Fruit fly (Drosophila melanogaster): ENCODE data around the gene PK2-R1.
A peak's percentile ranks its signal among the peaks of the same experiment; 100 is the strongest.

PK2-R1 gene

dm6 chr3R:13382656-13383142 lies 44.6 kb downstream of the PK2-R1 start (continued):
- TF ChIP-seq psq (GFP tag; optimal IDR thresholded peaks at IDR 0.05), result peak; percentile 98
- no peak for TF ChIP-seq dysf (GFP tag; IDR thresholded peaks at IDR 0.05)
- no peak for TF ChIP-seq TFAM (GFP tag; optimal IDR thresholded peaks at IDR 0.05)
- no peak for TF ChIP-seq sc (optimal IDR thresholded peaks at IDR 0.05)
- no peak for TF ChIP-seq sc (GFP tag; optimal IDR thresholded peaks at IDR 0.05)
- peak; percentile 48; the same call in 1 of the 3 replicates for TF ChIP-seq CG34422 (GFP tag; IDR thresholded peaks at IDR 0.05)
- peak; percentile 7 for TF ChIP-seq CG7786 (GFP tag; optimal IDR thresholded peaks at IDR 0.05)
- peak; percentile 46 for TF ChIP-seq mam (GFP tag; optimal IDR thresholded peaks at IDR 0.05)
- no peak for TF ChIP-seq lbe (GFP tag; optimal IDR thresholded peaks at IDR 0.05)
- TF ChIP-seq CG3281 (GFP tag; optimal IDR thresholded peaks at IDR 0.05), result peak; percentile 32
- TF ChIP-seq CG8388 (GFP tag; optimal IDR thresholded peaks at IDR 0.05), result no peak
- peak in 1 of 2 experiments; percentile 22 for TF ChIP-seq dpn (GFP tag; optimal IDR thresholded peaks at IDR 0.05)
- peak; percentile 93 for TF ChIP-seq YL-1 (GFP tag; optimal IDR thresholded peaks at IDR 0.05)
- peak; percentile 34; the same call in 1 of the 2 replicates for TF ChIP-seq NFAT (GFP tag; IDR thresholded peaks at IDR 0.05)
- TF ChIP-seq ind (GFP tag; optimal IDR thresholded peaks at IDR 0.05), result no peak
- TF ChIP-seq Fer2 (tag; optimal IDR thresholded peaks at IDR 0.05), result no peak
- TF ChIP-seq CG9932 (GFP tag; IDR thresholded peaks at IDR 0.05), result peak; percentile 39; the same call in 1 of the 2 replicates
- TF ChIP-seq CG32532 (GFP tag; IDR thresholded peaks at IDR 0.05), result peak; percentile 61; the same call in 1 of the 2 replicates
- TF ChIP-seq pzg (GFP tag; optimal IDR thresholded peaks at IDR 0.05), result peak; percentile 26
- TF ChIP-seq croc (GFP tag; conservative IDR thresholded peaks at IDR 0.05), result no peak
- TF ChIP-seq nerfin-1 (tag; optimal IDR thresholded peaks at IDR 0.05), result no peak
- peak; percentile 16 for TF ChIP-seq CG30403 (GFP tag; optimal IDR thresholded peaks at IDR 0.05)
- TF ChIP-seq CG1792 (GFP tag; optimal IDR thresholded peaks at IDR 0.05), result no peak
- peak; percentile 33; the same call in 1 of the 3 replicates for TF ChIP-seq row (GFP tag; IDR thresholded peaks at IDR 0.05)
- no peak for TF ChIP-seq pan (optimal IDR thresholded peaks at IDR 0.05)
- peak in 1 of 2 experiments; percentile 7 for TF ChIP-seq pan (GFP tag; optimal IDR thresholded peaks at IDR 0.05 in 1 of 2, IDR thresholded peaks at IDR 0.05 in 1 of 2)
- TF ChIP-seq Trl (optimal IDR thresholded peaks at IDR 0.05), result peak; percentile 43 to 62
- no peak for TF ChIP-seq Trl (GFP tag; optimal IDR thresholded peaks at IDR 0.05)
- TF ChIP-seq pb (GFP tag; optimal IDR thresholded peaks at IDR 0.05), result peak; percentile 11
- no peak for TF ChIP-seq CG15011 (GFP tag; optimal IDR thresholded peaks at IDR 0.05)
- TF ChIP-seq twi (tag; optimal IDR thresholded peaks at IDR 0.05), result peak; percentile 1
- TF ChIP-seq CG17829 (tag; optimal IDR thresholded peaks at IDR 0.05), result peak; percentile 8
- TF ChIP-seq ftz-f1 (GFP tag; optimal IDR thresholded peaks at IDR 0.05), result peak; percentile 69
- no peak for TF ChIP-seq hkb (optimal IDR thresholded peaks at IDR 0.05)
- TF ChIP-seq hkb (GFP tag; IDR thresholded peaks at IDR 0.05), result 0 out of 2 replicates have a peak, but pooled peaks have one; percentile 6
- TF ChIP-seq ash1 (GFP tag; optimal IDR thresholded peaks at IDR 0.05), result no peak
- peak; percentile 46; the same call in 1 of the 2 replicates for TF ChIP-seq Rfx (GFP tag; IDR thresholded peaks at IDR 0.05)
- no peak for TF ChIP-seq sna (GFP tag; IDR thresholded peaks at IDR 0.05; ENCODE audit: partially characterized antibody)
- no peak for TF ChIP-seq Rx (GFP tag; IDR thresholded peaks at IDR 0.05)
- TF ChIP-seq CG1832 (GFP tag; optimal IDR thresholded peaks at IDR 0.05), result peak; percentile 47
- no peak for TF ChIP-seq disco-r (GFP tag; optimal IDR thresholded peaks at IDR 0.05)
- TF ChIP-seq ci (GFP tag; IDR thresholded peaks at IDR 0.05), result 0 out of 3 replicates have a peak, but pooled peaks have one; percentile 27
- peak; percentile 6 for TF ChIP-seq D19B (GFP tag; optimal IDR thresholded peaks at IDR 0.05)
- TF ChIP-seq CG12942 (GFP tag; optimal IDR thresholded peaks at IDR 0.05), result no peak
- peak; percentile 29 for TF ChIP-seq Fer1 (GFP tag; optimal IDR thresholded peaks at IDR 0.05)
- no peak for TF ChIP-seq CG12155 (GFP tag; optimal IDR thresholded peaks at IDR 0.05)
- no peak for TF ChIP-seq CHES-1-like (GFP tag; optimal IDR thresholded peaks at IDR 0.05)
- TF ChIP-seq HmgZ (tag; optimal IDR thresholded peaks at IDR 0.05), result no peak
- TF ChIP-seq Bgb (GFP tag; IDR thresholded peaks at IDR 0.05; ENCODE audit: partially characterized antibody), result no peak; the same call in 1 of the 2 replicates
- TF ChIP-seq CG12104 (GFP tag; optimal IDR thresholded peaks at IDR 0.05), result no peak
- TF ChIP-seq CG13624 (GFP tag; optimal IDR thresholded peaks at IDR 0.05), result peak; percentile 26
- no peak for TF ChIP-seq CG30020 (tag; optimal IDR thresholded peaks at IDR 0.05)

All from whole organism, embryonic.